Worm (Caenorhabditis elegans) whole organism, L4 larva: Measurements from ENCODE around the gene arrd-13.

Experiments used
- D1046.2 ChIP-seq: fragments of 200-800 bp; sonication (Bioruptor generic); IDR thresholded peaks from 2 replicates; pipeline ENCODE4 v1.3.6; 2022; ENCODE audit warnings: missing genetic modification characterization, missing compliant biosample characterization
- F44E2.7 ChIP-seq: fragments of 200-800 bp; sonication (Bioruptor generic); IDR thresholded peaks from 2 replicates; pipeline ENCODE4 v2.1.2; 2022; ENCODE audit warnings: missing genetic modification characterization, missing compliant biosample characterization
- T26A8.4 ChIP-seq: fragments of 200-800 bp; sonication (Bioruptor generic); IDR thresholded peaks from 2 replicates; pipeline ENCODE4 v1.3.6; 2022; ENCODE audit warnings: missing genetic modification characterization, missing compliant biosample characterization
- Y5F2A.4 ChIP-seq: fragments of 200-800 bp; sonication (Bioruptor generic); optimal IDR thresholded peaks from 2 replicates; lab custom pipeline; 2018; ENCODE audit warnings: mild to moderate bottlenecking, missing genetic modification characterization, missing compliant biosample characterization
- Y75B8A.6 ChIP-seq: fragments of 200-800 bp; sonication (Bioruptor generic); IDR thresholded peaks from 2 replicates; pipeline ENCODE4 v1.3.6; 2022; ENCODE audit warnings: missing genetic modification reagents, missing genetic modification characterization, missing compliant biosample characterization
- ZK546.5 ChIP-seq, 2 experiments: sonication (generic microtip); optimal IDR thresholded peaks; 2 replicates each; lab custom pipeline; 2017; ENCODE audit warnings: missing biosample characterization in 2 of 2, missing genetic modification characterization in 2 of 2
- aha-1 ChIP-seq: fragments of 150-350 bp; peaks from one replicate; lab custom pipeline; 2014; ENCODE audit warnings: missing biosample characterization, missing genetic modification characterization
- aly-2 ChIP-seq: sonication (generic microtip); optimal IDR thresholded peaks from 2 replicates; lab custom pipeline; 2018; ENCODE audit warnings: missing biosample characterization, missing genetic modification characterization
- ceh-32 ChIP-seq: sonication (generic microtip); optimal IDR thresholded peaks from 2 replicates; lab custom pipeline; 2016; ENCODE audit warnings: mild to moderate bottlenecking, missing genetic modification characterization, missing compliant biosample characterization; ENCODE audit not compliant: poor library complexity
- ces-1 ChIP-seq: fragments of 150-350 bp; sonication (generic microtip); optimal IDR thresholded peaks from 4 replicates; lab custom pipeline; 2014; ENCODE audit warnings: missing biosample characterization, missing genetic modification reagents, missing genetic modification characterization
- daf-12 ChIP-seq: fragments of 150-350 bp; optimal IDR thresholded peaks from 2 replicates; lab custom pipeline; 2014; ENCODE audit warnings: missing biosample characterization, missing genetic modification reagents, missing genetic modification characterization
- daf-16 ChIP-seq, 3 experiments: sonication (generic microtip); optimal IDR thresholded peaks; 2 replicates each; lab custom pipeline; 2016 to 2017; ENCODE audit warnings: missing genetic modification characterization in 3 of 3, missing genetic modification reagents in 3 of 3, mild to moderate bottlenecking in 2 of 3, missing compliant biosample characterization in 2 of 3, missing biosample characterization in 1 of 3, moderate library complexity in 1 of 3
- dmd-6 ChIP-seq: fragments of 200-800 bp; sonication (Bioruptor generic); IDR thresholded peaks from 2 replicates; pipeline ENCODE4 v1.3.6; 2022; ENCODE audit warnings: missing genetic modification reagents, missing genetic modification characterization, missing compliant biosample characterization
- dmd-8 ChIP-seq: fragments of 200-800 bp; sonication (Bioruptor generic); IDR thresholded peaks from 2 replicates; pipeline ENCODE4 v1.3.6; 2022; ENCODE audit warnings: missing genetic modification characterization, missing compliant biosample characterization
- dpl-1 ChIP-seq: fragments of 150-350 bp; optimal IDR thresholded peaks from 2 replicates; lab custom pipeline; 2014; ENCODE audit warnings: missing biosample characterization, missing genetic modification reagents, missing genetic modification characterization
- duxl-1 ChIP-seq: sonication (generic microtip); optimal IDR thresholded peaks from 2 replicates; lab custom pipeline; 2016; ENCODE audit warnings: mild to moderate bottlenecking, missing genetic modification characterization, moderate library complexity, missing compliant biosample characterization; ENCODE audit not compliant: poor library complexity
- dve-1 ChIP-seq: sonication (generic microtip); optimal IDR thresholded peaks from 2 replicates; lab custom pipeline; 2017; ENCODE audit warnings: antibody characterized with exemption, mild to moderate bottlenecking, missing genetic modification characterization, missing compliant biosample characterization; ENCODE audit not compliant: insufficient read depth
- egl-43 ChIP-seq: fragments of 200-800 bp; sonication (Bioruptor generic); IDR thresholded peaks from 2 replicates; pipeline ENCODE4 v1.3.6; 2022; ENCODE audit warnings: missing genetic modification reagents, missing genetic modification characterization, missing compliant biosample characterization
- gei-8 ChIP-seq: fragments of 200-800 bp; sonication (Bioruptor generic); optimal IDR thresholded peaks from 2 replicates; lab custom pipeline; 2018; ENCODE audit warnings: mild to moderate bottlenecking, missing genetic modification characterization, missing compliant biosample characterization
- hif-1 ChIP-seq, 2 experiments: sonication (generic microtip); optimal IDR thresholded peaks; 2 replicates each; lab custom pipeline; 2016 to 2017; ENCODE audit warnings: missing compliant biosample characterization in 2 of 2, missing genetic modification characterization in 2 of 2, missing genetic modification reagents in 2 of 2, missing genotype in 2 of 2, mild to moderate bottlenecking in 1 of 2
- hlh-30 ChIP-seq: sonication (generic microtip); optimal IDR thresholded peaks from 2 replicates; lab custom pipeline; 2017; ENCODE audit warnings: antibody characterized with exemption, mild to moderate bottlenecking, missing genetic modification characterization, missing compliant biosample characterization; ENCODE audit not compliant: insufficient read depth
- jun-1 ChIP-seq: fragments of 150-350 bp; optimal IDR thresholded peaks from 2 replicates; lab custom pipeline; 2014; ENCODE audit warnings: missing biosample characterization, missing genetic modification reagents, missing genetic modification characterization
- lin-1 ChIP-seq: fragments of 200-800 bp; sonication (Bioruptor generic); IDR thresholded peaks from 2 replicates; pipeline ENCODE4 v1.3.6; 2022; ENCODE audit warnings: missing genetic modification reagents, missing genetic modification characterization, missing compliant biosample characterization
- lin-29 ChIP-seq: fragments of 200-800 bp; sonication (Bioruptor generic); IDR thresholded peaks from 2 replicates; pipeline ENCODE4 v1.3.6; 2022; ENCODE audit warnings: missing genetic modification reagents, missing genetic modification characterization, missing compliant biosample characterization
- madf-5 ChIP-seq, 2 experiments: fragments of 200-800 bp; sonication (Bioruptor generic); IDR thresholded peaks; 2 replicates each; pipeline ENCODE4 v1.3.6; 2022; ENCODE audit warnings: missing compliant biosample characterization in 2 of 2, missing genetic modification characterization in 2 of 2
- madf-9 ChIP-seq: fragments of 200-800 bp; sonication (Bioruptor generic); conservative IDR thresholded peaks from 2 replicates; pipeline ENCODE4 v1.3.6; 2022; ENCODE audit warnings: missing genetic modification reagents, missing genetic modification characterization, missing compliant biosample characterization
- mdl-1 ChIP-seq, 2 experiments: fragments of 150-350 bp in 1 of 2; sonication (generic microtip) in 1 of 2; optimal IDR thresholded peaks; 2 replicates each; lab custom pipeline; 2014 to 2017; ENCODE audit warnings: missing biosample characterization in 2 of 2, missing genetic modification characterization in 2 of 2
- mep-1 ChIP-seq: fragments of 150-350 bp; sonication (generic microtip); optimal IDR thresholded peaks from 3 replicates; lab custom pipeline; 2014; ENCODE audit warnings: missing biosample characterization, missing genetic modification characterization
- mes-2 ChIP-seq: sonication (generic microtip); optimal IDR thresholded peaks from 2 replicates; lab custom pipeline; 2016; ENCODE audit warnings: missing genotype, mild to moderate bottlenecking, missing genetic modification characterization, missing compliant biosample characterization; ENCODE audit not compliant: poor library complexity, severe bottlenecking
- nhr-10 ChIP-seq: fragments of 150-350 bp; optimal IDR thresholded peaks from 2 replicates; lab custom pipeline; 2014; ENCODE audit warnings: missing biosample characterization, missing genetic modification characterization
- nhr-28 ChIP-seq: fragments of 150-350 bp; optimal IDR thresholded peaks from 2 replicates; lab custom pipeline; 2014; ENCODE audit warnings: missing biosample characterization, missing genetic modification characterization
- nhr-42 ChIP-seq: fragments of 200-800 bp; sonication (Bioruptor generic); IDR thresholded peaks from 2 replicates; pipeline ENCODE4 v1.3.6; 2022; ENCODE audit warnings: missing genetic modification characterization, missing compliant biosample characterization
- nhr-6 ChIP-seq: fragments of 150-350 bp; optimal IDR thresholded peaks from 2 replicates; lab custom pipeline; 2014; ENCODE audit warnings: missing biosample characterization, missing genetic modification characterization
- pha-4 ChIP-seq, 2 experiments: fragments of 150-350 bp in 1 of 2; fragments of 200-800 bp in 1 of 2; sonication (Bioruptor generic) in 1 of 2; IDR thresholded peaks in 1 of 2; optimal IDR thresholded peaks in 1 of 2; 2 replicates each; pipeline versions ENCODE4 v1.3.6 to Lab custom; 2014 to 2022; ENCODE audit warnings: missing genetic modification characterization in 2 of 2, missing genetic modification reagents in 2 of 2, missing biosample characterization in 1 of 2, missing compliant biosample characterization in 1 of 2
- pqm-1 ChIP-seq: sonication (generic microtip); optimal IDR thresholded peaks from 2 replicates; lab custom pipeline; 2017; ENCODE audit warnings: missing biosample characterization, missing genetic modification characterization
- rbr-2 ChIP-seq: sonication (generic microtip); optimal IDR thresholded peaks from 2 replicates; lab custom pipeline; 2016; ENCODE audit warnings: missing genotype, missing genetic modification characterization, missing compliant biosample characterization
- sdz-12 ChIP-seq: fragments of 200-800 bp; sonication (Bioruptor generic); optimal IDR thresholded peaks from 2 replicates; lab custom pipeline; 2018; ENCODE audit warnings: mild to moderate bottlenecking, missing genetic modification characterization, missing compliant biosample characterization
- spr-3 ChIP-seq: fragments of 200-800 bp; sonication (Bioruptor generic); optimal IDR thresholded peaks from 2 replicates; lab custom pipeline; 2018; ENCODE audit warnings: mild to moderate bottlenecking, missing genetic modification characterization, missing compliant biosample characterization
- tag-97 ChIP-seq: fragments of 200-800 bp; sonication (Bioruptor generic); IDR thresholded peaks from 2 replicates; pipeline ENCODE4 v1.3.6; 2022; ENCODE audit warnings: missing genetic modification characterization, missing compliant biosample characterization
- tra-1 ChIP-seq: fragments of 200-800 bp; sonication (Bioruptor generic); IDR thresholded peaks from 2 replicates; pipeline ENCODE4 v1.3.6; 2022; ENCODE audit warnings: missing genetic modification reagents, missing genetic modification characterization, missing compliant biosample characterization
- unc-130 ChIP-seq: sonication (generic microtip); optimal IDR thresholded peaks from 2 replicates; lab custom pipeline; 2016; ENCODE audit warnings: missing genetic modification reagents, missing genetic modification characterization, missing compliant biosample characterization
- unc-39 ChIP-seq: sonication (generic microtip); optimal IDR thresholded peaks from 2 replicates; lab custom pipeline; 2017; ENCODE audit warnings: missing biosample characterization, missing genetic modification characterization
- unc-62 ChIP-seq, 3 experiments: fragments of 150-350 bp in 1 of 3; sonication (generic microtip); optimal IDR thresholded peaks in 2 of 3; peaks in 1 of 3; 1 replicate in 1 of 3; 2 replicates in 2 of 3; lab custom pipeline; 2014 to 2017; ENCODE audit warnings: missing biosample characterization in 3 of 3, missing genetic modification characterization in 3 of 3, missing genetic modification reagents in 3 of 3, missing genotype in 1 of 3
- zfp-3 ChIP-seq: fragments of 200-800 bp; sonication (Bioruptor generic); conservative IDR thresholded peaks from 2 replicates; pipeline ENCODE4 v1.3.6; 2022; ENCODE audit warnings: missing genetic modification reagents, missing genetic modification characterization, missing compliant biosample characterization
- zip-11 ChIP-seq: fragments of 200-800 bp; sonication (Bioruptor generic); IDR thresholded peaks from 2 replicates; pipeline ENCODE4 v1.3.6; 2022; ENCODE audit warnings: missing genetic modification characterization, missing compliant biosample characterization

The arrd-13 gene

ce11 chrII:13780792-13781248, 22.6 kb downstream of the arrd-13 start (continued):
- no peak for TF ChIP-seq unc-130
- TF ChIP-seq nhr-10 (tag; lab: Kevin White, UChicago), result peak; percentile 21
- no peak for TF ChIP-seq ceh-32 (tag; lab: Kevin White, UChicago)
- TF ChIP-seq pqm-1 (tag; lab: Kevin White, UChicago), result peak; percentile 91
- no peak for TF ChIP-seq ces-1
- no peak for TF ChIP-seq zfp-3 (GFP tag; lab: Robert Waterston, UW)
- TF ChIP-seq dmd-6 (GFP tag; lab: Robert Waterston, UW), result peak; percentile 54
- TF ChIP-seq gei-8 (GFP tag; lab: Kevin White, UChicago), result peak; percentile 57
- TF ChIP-seq unc-39, result no peak
- 0 out of 2 replicates have a peak, but pooled peaks have one; percentile 36 for TF ChIP-seq tra-1 (GFP tag; lab: Robert Waterston, UW)
- TF ChIP-seq duxl-1 (tag; lab: Kevin White, UChicago), result peak; percentile 18
- TF ChIP-seq Y5F2A.4 (GFP tag; lab: Kevin White, UChicago), result no peak
- TF ChIP-seq madf-9 (GFP tag; lab: Robert Waterston, UW), result no peak
- TF ChIP-seq D1046.2 (GFP tag; lab: Robert Waterston, UW), result no peak; the same call in 1 of the 2 replicates
- no peak for TF ChIP-seq aly-2 (tag; lab: Kevin White, UChicago)
- TF ChIP-seq T26A8.4 (GFP tag; lab: Robert Waterston, UW), result 0 out of 2 replicates have a peak, but pooled peaks have one; percentile 45
- TF ChIP-seq egl-43 (GFP tag; lab: Robert Waterston, UW), result peak; percentile 18; the same call in 1 of the 2 replicates
- peak; percentile 98 for TF ChIP-seq aha-1 (tag; lab: Kevin White, UChicago)
- peak; percentile 19 for TF ChIP-seq rbr-2
- no peak for TF ChIP-seq hif-1 (tag; optimal IDR thresholded peaks at IDR 0.05; lab: Kevin White, UChicago)
- no peak for TF ChIP-seq lin-29 (GFP tag; lab: Robert Waterston, UW)
- TF ChIP-seq nhr-42 (GFP tag; lab: Robert Waterston, UW), result peak; percentile 47; the same call in 1 of the 2 replicates
- TF ChIP-seq mdl-1 (tag; optimal IDR thresholded peaks at IDR 0.05; lab: Kevin White, UChicago), result no peak
- 0 out of 2 replicates have a peak, but pooled peaks have one; percentile 30 for TF ChIP-seq lin-1 (GFP tag; lab: Robert Waterston, UW)
- TF ChIP-seq madf-5 (GFP tag; IDR thresholded peaks at IDR 0.05; lab: Robert Waterston, UW), result 0 out of 4 replicates have a peak, but pooled peaks of 1 of the 2 experiments have one; percentile 67
- no peak for TF ChIP-seq ZK546.5 (tag; optimal IDR thresholded peaks at IDR 0.05; lab: Kevin White, UChicago)
- peak; percentile 92 for TF ChIP-seq dve-1
- TF ChIP-seq dpl-1, result no peak
- TF ChIP-seq spr-3 (GFP tag; lab: Kevin White, UChicago), result peak; percentile 32
- peak in 1 of 2 experiments; percentile 58 for TF ChIP-seq daf-16 (GFP tag; optimal IDR thresholded peaks at IDR 0.05; lab: Kevin White, UChicago)
- peak; percentile 85 for TF ChIP-seq daf-16 (tag; optimal IDR thresholded peaks at IDR 0.05; lab: Kevin White, UChicago)
- peak; percentile 65 for TF ChIP-seq nhr-28 (tag; lab: Kevin White, UChicago)
- peak; percentile 82 for TF ChIP-seq jun-1 (tag; lab: Kevin White, UChicago)
- TF ChIP-seq mep-1 (tag; lab: Kevin White, UChicago), result peak; percentile 67

ce11 chrII:13783880-13784279, 25.7 kb downstream of the arrd-13 start, which contains the start of gene C01B9.4:
Gene C01B9.4 (minus strand): TSS chrII:13783980.
- TF ChIP-seq unc-62 (GFP tag; optimal IDR thresholded peaks at IDR 0.05 in 1 of 2; lab: Kevin White, UChicago), result no peak
- TF ChIP-seq unc-62 (tag; optimal IDR thresholded peaks at IDR 0.05; lab: Kevin White, UChicago), result no peak
- TF ChIP-seq F44E2.7 (GFP tag; lab: Robert Waterston, UW), result no peak
- no peak for TF ChIP-seq mes-2
- no peak for TF ChIP-seq aha-1 (tag; lab: Kevin White, UChicago)
- TF ChIP-seq tra-1 (GFP tag; lab: Robert Waterston, UW), result no peak

ce11 chrII:13785582-13785981, 27.4 kb downstream of the arrd-13 start:
- no peak for TF ChIP-seq zip-11 (GFP tag; lab: Robert Waterston, UW)
- TF ChIP-seq hif-1 (tag; optimal IDR thresholded peaks at IDR 0.05; lab: Kevin White, UChicago), result no peak
- no peak for TF ChIP-seq mes-2
- TF ChIP-seq Y75B8A.6 (GFP tag; lab: Robert Waterston, UW), result no peak
- TF ChIP-seq aly-2 (tag; lab: Kevin White, UChicago), result no peak
- TF ChIP-seq lin-1 (GFP tag; lab: Robert Waterston, UW), result no peak
- TF ChIP-seq daf-12, result no peak
- TF ChIP-seq egl-43 (GFP tag; lab: Robert Waterston, UW), result peak; percentile 58; the same call in 1 of the 2 replicates
- TF ChIP-seq hlh-30, result no peak
- TF ChIP-seq dmd-8 (GFP tag; lab: Robert Waterston, UW), result no peak
- TF ChIP-seq nhr-6 (tag; lab: Kevin White, UChicago), result no peak
- TF ChIP-seq tag-97 (GFP tag; lab: Robert Waterston, UW), result no peak
- TF ChIP-seq pha-4 (GFP tag; IDR thresholded peaks at IDR 0.05; lab: Robert Waterston, UW), result peak; percentile 32; the same call in 1 of the 2 replicates
- TF ChIP-seq pha-4 (tag; optimal IDR thresholded peaks at IDR 0.05; lab: Kevin White, UChicago), result no peak
- no peak for TF ChIP-seq jun-1 (tag; lab: Kevin White, UChicago)
- no peak for TF ChIP-seq sdz-12 (GFP tag; lab: Kevin White, UChicago)
- no peak for TF ChIP-seq mep-1 (tag; lab: Kevin White, UChicago)
